Worm (Caenorhabditis elegans): ENCODE data around the gene srbc-76.
"Not testable (repeated sequence)": the region's sequence is repeated elsewhere in the genome, so short reads cannot be mapped to it uniquely, and the experiment has no call there.

ce11 chrV:15207681-15208080 lies 44.5 kb upstream of the srbc-76 start, which contains the start of gene C41G6.12:
- TF ChIP-seq unc-39 (tag; optimal IDR thresholded peaks at IDR 0.05); fos-1 (tag; optimal IDR thresholded peaks at IDR 0.05); ama-1 (optimal IDR thresholded peaks at IDR 0.05); nhr-76 (tag; optimal IDR thresholded peaks at IDR 0.05); lin-39 (tag; optimal IDR thresholded peaks at IDR 0.05); nhr-237 (tag; optimal IDR thresholded peaks at IDR 0.05); ceh-82 (tag; optimal IDR thresholded peaks at IDR 0.05): not testable (repeated sequence)

Data from whole organism, L3 larva.